Fruit fly (Drosophila melanogaster) S2 (cell line): Measurements from ENCODE around the gene CG34428.

Experiments used
- CG8478 ChIP-seq: fragments of >200 bp; optimal IDR thresholded peaks from 2 replicates; lab custom pipeline; 2018
- CTCF ChIP-seq, 2 experiments: fragments of >200 bp; optimal IDR thresholded peaks; 2 replicates each; lab custom pipeline; 2018

dm6 chr3L:13026872-13027271 lies 34.7 kb upstream of the CG34428 start:
- TF ChIP-seq CG8478 (lab: Kevin White, UChicago) = no peak
- TF ChIP-seq CTCF (optimal IDR thresholded peaks at IDR 0.05; lab: Kevin White, UChicago) = no peak
